Fruit fly (Drosophila melanogaster) whole organism, prepupa: ENCODE data around the gene CG34456.

Experiments used
- Blimp-1 ChIP-seq: fragments of 200-800 bp; sonication (Bioruptor generic); optimal IDR thresholded peaks from 3 replicates; lab custom pipeline; 2017; ENCODE audit warnings: missing biosample characterization, missing genetic modification characterization, mild to moderate bottlenecking, moderate library complexity, missing genetic modification reagents
- CG6276 ChIP-seq: fragments of 200-800 bp; sonication (Bioruptor generic); optimal IDR thresholded peaks from 2 replicates; lab custom pipeline; 2017; ENCODE audit warnings: missing biosample characterization, mild to moderate bottlenecking, missing genetic modification characterization
- Hr38 ChIP-seq: sonication (Bioruptor generic); optimal IDR thresholded peaks from 2 replicates; lab custom pipeline; 2016; ENCODE audit warnings: missing biosample characterization, missing genetic modification characterization
- Sox102F ChIP-seq: fragments of 200-800 bp; sonication (Bioruptor generic); optimal IDR thresholded peaks from 2 replicates; lab custom pipeline; 2016; ENCODE audit warnings: missing biosample characterization, mild to moderate bottlenecking, missing genetic modification characterization
- achi ChIP-seq: fragments of 200-800 bp; sonication (Bioruptor generic); optimal IDR thresholded peaks from 3 replicates; lab custom pipeline; 2016; ENCODE audit warnings: missing biosample characterization, missing genetic modification characterization

DNA sequence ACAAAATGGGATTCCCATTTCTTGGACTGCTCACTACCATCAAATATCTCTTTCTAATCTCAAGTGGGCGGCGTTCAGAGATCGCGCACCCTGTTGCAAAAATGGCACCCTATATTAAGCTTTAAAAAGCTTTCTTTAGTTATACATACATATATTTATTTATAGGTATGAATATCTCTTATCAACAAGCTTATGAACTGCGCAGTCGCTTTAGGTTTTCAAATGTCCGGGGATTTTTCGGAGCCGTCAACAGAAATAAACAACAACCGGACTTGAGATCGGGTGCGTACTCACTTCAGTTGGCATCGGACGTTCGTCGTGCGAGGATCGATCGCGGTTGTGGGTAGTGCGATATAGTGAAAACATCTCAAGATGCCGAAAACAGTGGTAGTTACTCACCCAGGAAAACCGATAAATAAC lies 12.6 kb upstream of the CG34456 start, which contains the start of gene PGRP-LF:
- TF ChIP-seq Hr38 (GFP tag; lab: Kevin White, UChicago): no peak
- TF ChIP-seq Blimp-1: no peak
- peak; percentile 21 for TF ChIP-seq Sox102F (GFP tag; lab: Kevin White, UChicago)
- TF ChIP-seq CG6276 (GFP tag; lab: Kevin White, UChicago): no peak
- TF ChIP-seq achi (GFP tag; lab: Kevin White, UChicago): peak; percentile 28
